Fruit fly (Drosophila melanogaster): ENCODE results near the gene CG7394.

CG7394 gene

DNA sequence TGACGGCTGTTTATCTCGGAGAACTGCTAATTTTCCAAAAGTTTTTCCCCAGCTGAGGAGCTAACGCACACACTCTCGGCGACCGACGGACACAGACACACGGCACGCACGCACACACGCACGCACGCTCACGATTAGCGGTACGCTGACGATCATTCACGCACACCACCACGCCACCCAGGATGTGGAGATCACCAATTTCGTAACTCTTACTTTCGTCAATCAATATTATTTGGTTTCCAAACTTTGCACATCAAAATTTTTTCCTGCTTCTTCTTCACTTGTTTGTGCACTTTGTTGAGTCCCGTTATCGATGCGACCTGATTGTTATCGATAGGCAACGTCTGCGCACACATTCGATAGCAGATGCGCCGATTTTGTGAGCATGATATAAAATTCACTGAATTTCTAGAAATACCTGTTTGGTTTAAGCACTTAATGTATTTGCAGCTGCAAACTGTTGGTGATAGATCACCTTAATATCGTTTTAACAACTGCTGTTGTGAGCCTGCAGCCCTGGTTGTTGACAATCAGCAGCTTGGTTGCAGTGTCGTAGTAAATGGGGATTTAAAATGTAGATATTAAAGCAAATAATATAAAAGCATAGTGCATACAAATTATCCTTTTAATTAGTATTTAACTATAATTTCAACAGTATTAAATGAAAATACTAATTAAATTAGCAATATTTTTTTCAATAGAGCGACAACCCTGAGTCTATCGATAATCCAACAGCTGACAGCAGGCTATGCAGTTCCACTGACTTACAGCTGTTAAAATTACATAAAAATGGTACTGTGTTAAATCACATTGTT is at the start of gene CG7394, which contains the start of gene Mob2 (continued):
- peak; percentile 90 for TF ChIP-seq nmo (GFP tag; optimal IDR thresholded peaks at IDR 0.05)
- peak; percentile 61 for TF ChIP-seq dimm (GFP tag; IDR thresholded peaks at IDR 0.05)
- peak; percentile 80 for TF ChIP-seq wor (GFP tag; IDR thresholded peaks at IDR 0.05)
- peak; percentile 93 for TF ChIP-seq CG15269 (tag; optimal IDR thresholded peaks at IDR 0.05)
- TF ChIP-seq knrl (GFP tag; IDR thresholded peaks at IDR 0.05; ENCODE audit: partially characterized antibody) = peak; percentile 81
- peak; percentile 65 for TF ChIP-seq CG30431 (GFP tag; optimal IDR thresholded peaks at IDR 0.05)
- TF ChIP-seq abd-A (tag; optimal IDR thresholded peaks at IDR 0.05) = peak; percentile 75
- TF ChIP-seq Dp (GFP tag; optimal IDR thresholded peaks at IDR 0.05) = peak; percentile 25
- peak; percentile 42 for TF ChIP-seq sima (GFP tag; optimal IDR thresholded peaks at IDR 0.05)
- TF ChIP-seq fd102C (GFP tag; optimal IDR thresholded peaks at IDR 0.05) = no peak
- TF ChIP-seq B-H2 (GFP tag; optimal IDR thresholded peaks at IDR 0.05) = peak; percentile 86
- no peak for TF ChIP-seq fru (optimal IDR thresholded peaks at IDR 0.05)
- peak; percentile 89 for TF ChIP-seq CG16813 (GFP tag; IDR thresholded peaks at IDR 0.05; ENCODE audit: partially characterized antibody)
- TF ChIP-seq stwl (tag; optimal IDR thresholded peaks at IDR 0.05) = peak; percentile 92
- TF ChIP-seq Dref (GFP tag; IDR thresholded peaks at IDR 0.05) = peak; percentile 75
- peak; percentile 75 for TF ChIP-seq CG7987 (GFP tag; optimal IDR thresholded peaks at IDR 0.05)
- no peak for TF ChIP-seq prd (optimal IDR thresholded peaks at IDR 0.05)
- TF ChIP-seq prd (GFP tag; IDR thresholded peaks at IDR 0.05) = peak; percentile 92
- TF ChIP-seq Opbp (GFP tag; IDR thresholded peaks at IDR 0.05; ENCODE audit: partially characterized antibody) = peak; percentile 81
- TF ChIP-seq cad (GFP tag; optimal IDR thresholded peaks at IDR 0.05) = no peak
- peak; percentile 87 for TF ChIP-seq pho (GFP tag; optimal IDR thresholded peaks at IDR 0.05)
- TF ChIP-seq CG9932 (GFP tag; IDR thresholded peaks at IDR 0.05) = peak; percentile 96
- peak; percentile 70 for TF ChIP-seq CG9437 (GFP tag; optimal IDR thresholded peaks at IDR 0.05)
- TF ChIP-seq CG4404 (GFP tag; IDR thresholded peaks at IDR 0.05) = peak; percentile 79
- TF ChIP-seq slp2 (GFP tag; optimal IDR thresholded peaks at IDR 0.05) = peak; percentile 79
- TF ChIP-seq Neu2 (GFP tag; optimal IDR thresholded peaks at IDR 0.05; ENCODE audit: borderline replicate concordance) = peak; percentile 60
- peak; percentile 68 for TF ChIP-seq CG7271 (tag; optimal IDR thresholded peaks at IDR 0.05)
- TF ChIP-seq gro (GFP tag; optimal IDR thresholded peaks at IDR 0.05) = peak; percentile 80
- TF ChIP-seq bigmax (GFP tag; optimal IDR thresholded peaks at IDR 0.05) = no peak
- peak; percentile 75 for TF ChIP-seq CG3065 (GFP tag; optimal IDR thresholded peaks at IDR 0.05)
- peak; percentile 78 for TF ChIP-seq Mrtf (GFP tag; IDR thresholded peaks at IDR 0.05)
- peak; percentile 84 for TF ChIP-seq CG17612 (GFP tag; IDR thresholded peaks at IDR 0.05)
- TF ChIP-seq Hmr (GFP tag; optimal IDR thresholded peaks at IDR 0.05) = peak; percentile 88
- peak; percentile 80 for TF ChIP-seq twi (tag; optimal IDR thresholded peaks at IDR 0.05)
- peak; percentile 91 for TF ChIP-seq BEAF-32 (GFP tag; optimal IDR thresholded peaks at IDR 0.05)
- peak; percentile 62 for TF ChIP-seq CG6254 (GFP tag; optimal IDR thresholded peaks at IDR 0.05)
- TF ChIP-seq CG7372 (GFP tag; IDR thresholded peaks at IDR 0.05) = peak; percentile 90
- peak; percentile 81 for TF ChIP-seq CG13624 (GFP tag; optimal IDR thresholded peaks at IDR 0.05)
- peak; percentile 88 for TF ChIP-seq CHES-1-like (GFP tag; optimal IDR thresholded peaks at IDR 0.05)
- TF ChIP-seq CG3726 (GFP tag; IDR thresholded peaks at IDR 0.05) = peak; percentile 81
- peak; percentile 92 for TF ChIP-seq CG14014 (GFP tag; IDR thresholded peaks at IDR 0.05)
- TF ChIP-seq CG2875 (GFP tag; optimal IDR thresholded peaks at IDR 0.05) = peak; percentile 37
- TF ChIP-seq zen2 (GFP tag; IDR thresholded peaks at IDR 0.05; ENCODE audit: partially characterized antibody) = no peak; the same call in 2 of the 3 replicates
- peak; percentile 74 for TF ChIP-seq gcm (GFP tag; optimal IDR thresholded peaks at IDR 0.05)
- TF ChIP-seq CG11504 (tag; optimal IDR thresholded peaks at IDR 0.05) = peak; percentile 89
- no peak for TF ChIP-seq pros (GFP tag; optimal IDR thresholded peaks at IDR 0.05)
- peak; percentile 96 to 99 for TF ChIP-seq crp (GFP tag; optimal IDR thresholded peaks at IDR 0.05)
- TF ChIP-seq CG4424 (GFP tag; optimal IDR thresholded peaks at IDR 0.05) = peak; percentile 88
- TF ChIP-seq CG7928 (GFP tag; optimal IDR thresholded peaks at IDR 0.05) = peak; percentile 94

Measured in whole organism, embryonic.